Fruit fly (Drosophila melanogaster) whole organism, pupa: ENCODE data around the gene CG31650.

Experiments
- CG10348 ChIP-seq: fragments of 200-800 bp; sonication (Bioruptor generic); IDR thresholded peaks from 2 replicates; pipeline ENCODE4 v1.3.6; 2022; ENCODE audit warnings: missing biosample characterization, missing genetic modification characterization
- CG12605 ChIP-seq: fragments of 200-800 bp; sonication (Bioruptor generic); IDR thresholded peaks from 2 replicates; pipeline ENCODE4 v1.3.6; 2022; ENCODE audit warnings: missing biosample characterization, missing genetic modification characterization
- CG13204 ChIP-seq: fragments of 200-800 bp; sonication (Bioruptor generic); optimal IDR thresholded peaks from 2 replicates; lab custom pipeline; 2018; ENCODE audit warnings: missing biosample characterization, mild to moderate bottlenecking, missing genetic modification characterization, moderate library complexity
- CG14655 ChIP-seq: fragments of 200-800 bp; sonication (Bioruptor generic); optimal IDR thresholded peaks from 3 replicates; lab custom pipeline; 2017; ENCODE audit warnings: mild to moderate bottlenecking, missing biosample characterization, missing genetic modification reagents, missing genetic modification characterization
- CG15710 ChIP-seq: fragments of 200-800 bp; sonication (Bioruptor generic); optimal IDR thresholded peaks from 2 replicates; lab custom pipeline; 2018; ENCODE audit warnings: missing biosample characterization, mild to moderate bottlenecking, missing genetic modification characterization, moderate library complexity
- CG17806 ChIP-seq: fragments of 200-800 bp; sonication (Bioruptor generic); optimal IDR thresholded peaks from 2 replicates; lab custom pipeline; 2018; ENCODE audit warnings: missing biosample characterization, mild to moderate bottlenecking, missing genetic modification characterization, moderate library complexity
- CG32121 ChIP-seq: fragments of 200-800 bp; sonication (Bioruptor generic); IDR thresholded peaks from 2 replicates; pipeline ENCODE4 v1.3.6; 2022; ENCODE audit warnings: missing biosample characterization, missing genetic modification characterization
- CG34367 ChIP-seq: fragments of 200-800 bp; sonication (Bioruptor generic); optimal IDR thresholded peaks from 2 replicates; lab custom pipeline; 2018; ENCODE audit warnings: missing biosample characterization, mild to moderate bottlenecking, missing genetic modification characterization
- CG4496 ChIP-seq: fragments of 200-800 bp; sonication (Bioruptor generic); IDR thresholded peaks from 3 replicates; pipeline ENCODE4 v1.3.6; 2022; ENCODE audit warnings: missing biosample characterization, missing genetic modification characterization
- CG8159 ChIP-seq: fragments of 200-800 bp; sonication (Bioruptor generic); optimal IDR thresholded peaks from 3 replicates; lab custom pipeline; 2018; ENCODE audit warnings: missing biosample characterization, mild to moderate bottlenecking, missing genetic modification characterization, moderate library complexity
- CG8301 ChIP-seq: fragments of 200-800 bp; sonication (Bioruptor generic); optimal IDR thresholded peaks from 2 replicates; lab custom pipeline; 2018; ENCODE audit warnings: missing biosample characterization, mild to moderate bottlenecking, missing genetic modification characterization
- CG9948 ChIP-seq: fragments of 200-800 bp; sonication (Bioruptor generic); optimal IDR thresholded peaks from 2 replicates; lab custom pipeline; 2018; ENCODE audit warnings: missing biosample characterization, mild to moderate bottlenecking, missing genetic modification characterization, moderate library complexity
- D1 ChIP-seq: fragments of 200-800 bp; sonication (Bioruptor generic); optimal IDR thresholded peaks from 2 replicates; lab custom pipeline; 2018; ENCODE audit warnings: missing biosample characterization, mild to moderate bottlenecking, missing genetic modification characterization, moderate library complexity
- EcR ChIP-seq: fragments of 200-800 bp; sonication (Bioruptor generic); optimal IDR thresholded peaks from 3 replicates; lab custom pipeline; 2019; ENCODE audit warnings: missing biosample characterization, missing genetic modification characterization, mild to moderate bottlenecking, moderate library complexity, missing genetic modification reagents
- Ets98B ChIP-seq: fragments of 200-800 bp; sonication (Bioruptor generic); IDR thresholded peaks from 2 replicates; pipeline ENCODE4 v1.3.6; 2022; ENCODE audit warnings: missing biosample characterization, missing genetic modification characterization
- Pif1A ChIP-seq: fragments of 200-800 bp; sonication (Bioruptor generic); optimal IDR thresholded peaks from 3 replicates; lab custom pipeline; 2016; ENCODE audit warnings: missing biosample characterization, missing genetic modification characterization
- Pif1B ChIP-seq: fragments of 200-800 bp; sonication (Bioruptor generic); optimal IDR thresholded peaks from 3 replicates; lab custom pipeline; 2016; ENCODE audit warnings: missing biosample characterization, missing genetic modification characterization
- Snoo ChIP-seq: fragments of 200-800 bp; sonication (Bioruptor generic); optimal IDR thresholded peaks from 3 replicates; lab custom pipeline; 2017; ENCODE audit warnings: missing biosample characterization, mild to moderate bottlenecking, missing genetic modification characterization, inconsistent platforms
- fd96Ca ChIP-seq: fragments of 200-800 bp; sonication (Bioruptor generic); IDR thresholded peaks from 3 replicates; pipeline ENCODE4 v1.3.6; 2022; ENCODE audit warnings: missing biosample characterization, missing genetic modification characterization
- gl ChIP-seq: fragments of 200-800 bp; sonication (Bioruptor generic); optimal IDR thresholded peaks from 2 replicates; lab custom pipeline; 2018; ENCODE audit warnings: missing biosample characterization, mild to moderate bottlenecking, missing genetic modification characterization
- rn ChIP-seq: fragments of 200-800 bp; sonication (Bioruptor generic); IDR thresholded peaks from 2 replicates; pipeline ENCODE4 v1.3.6; 2022; ENCODE audit warnings: missing biosample characterization, missing genetic modification characterization

CG31650 gene

dm6 chr2L:5044361-5044891, at the start of gene CG31650:
Gene CG31650, minus strand, starts transcription at chr2L:5044712.
- TF ChIP-seq CG10348 (GFP tag; lab: Robert Waterston, UW) (no peak), CG4496 (GFP tag; lab: Robert Waterston, UW) (0 out of 3 replicates have a peak, but pooled peaks have one; percentile 33), CG14655 (GFP tag; lab: Kevin White, UChicago) (no peak)

- TF ChIP-seq fd96Ca (GFP tag; lab: Robert Waterston, UW) (no peak), gl (tag; lab: Kevin White, UChicago) (no peak), EcR (GFP tag; lab: Kevin White, UChicago) (no peak), CG15710 (no peak), Snoo (tag; lab: Kevin White, UChicago) (no peak), CG17806 (no peak), rn (GFP tag; lab: Robert Waterston, UW) (no peak), CG10348 (GFP tag; lab: Robert Waterston, UW) (no peak), Ets98B (GFP tag; lab: Robert Waterston, UW) (no peak), CG12605 (GFP tag; lab: Robert Waterston, UW) (no peak), CG34367 (tag; lab: Kevin White, UChicago) (no peak), CG13204 (GFP tag; lab: Kevin White, UChicago) (no peak), D1 (tag; lab: Kevin White, UChicago) (no peak), Pif1B (GFP tag; lab: Kevin White, UChicago) (no peak), CG9948 (tag; lab: Kevin White, UChicago) (no peak), CG8301 (tag; lab: Kevin White, UChicago) (no peak), CG8159 (no peak), CG4496 (GFP tag; lab: Robert Waterston, UW) (no peak), Pif1A (no peak)
Observed at dm6 chr2L:5093772-5094350, 49.3 kb upstream of the CG31650 start, which contains the start of gene CG5828. Gene CG5828, plus strand, starts transcription at chr2L:5093976.

dm6 chr2L:5092992-5093695, 48.6 kb upstream of the CG31650 start, which contains the start of gene Pgant5:
Gene Pgant5, minus strand, starts transcription at chr2L:5093592.
- TF ChIP-seq fd96Ca (GFP tag; lab: Robert Waterston, UW) (peak; percentile 30; the same call in 1 of the 3 replicates), EcR (GFP tag; lab: Kevin White, UChicago) (peak; percentile 39), CG10348 (GFP tag; lab: Robert Waterston, UW) (no peak), CG9948 (tag; lab: Kevin White, UChicago) (no peak), CG15710 (peak; percentile 7), CG17806 (no peak), CG12605 (GFP tag; lab: Robert Waterston, UW) (no peak), CG34367 (tag; lab: Kevin White, UChicago) (no peak), Pif1A (peak; percentile 42), CG8301 (tag; lab: Kevin White, UChicago) (no peak), CG4496 (GFP tag; lab: Robert Waterston, UW) (peak; percentile 53; the same call in 1 of the 3 replicates), D1 (tag; lab: Kevin White, UChicago) (peak; percentile 6), rn (GFP tag; lab: Robert Waterston, UW) (no peak), Snoo (tag; lab: Kevin White, UChicago) (no peak), gl (tag; lab: Kevin White, UChicago) (no peak), CG13204 (GFP tag; lab: Kevin White, UChicago) (peak; percentile 34), Ets98B (GFP tag; lab: Robert Waterston, UW) (peak; percentile 24; the same call in 1 of the 2 replicates), CG32121 (no peak), CG8159 (no peak), Pif1B (GFP tag; lab: Kevin White, UChicago) (no peak), CG14655 (GFP tag; lab: Kevin White, UChicago) (no peak)

- no peak for TF ChIP-seq Ets98B (GFP tag; lab: Robert Waterston, UW)
- TF ChIP-seq CG10348 (GFP tag; lab: Robert Waterston, UW), result no peak
- TF ChIP-seq D1 (tag; lab: Kevin White, UChicago), result no peak
- TF ChIP-seq EcR (GFP tag; lab: Kevin White, UChicago), result peak; percentile 64
Observed at dm6 chr2L:5092597-5092991, 48.1 kb upstream of the CG31650 start.

- TF ChIP-seq CG9948 (tag; lab: Kevin White, UChicago) (peak; percentile 28), D1 (tag; lab: Kevin White, UChicago) (no peak), EcR (GFP tag; lab: Kevin White, UChicago) (no peak), CG15710 (peak; percentile 58), CG34367 (tag; lab: Kevin White, UChicago) (no peak), Pif1A (peak; percentile 3), fd96Ca (GFP tag; lab: Robert Waterston, UW) (no peak), rn (GFP tag; lab: Robert Waterston, UW) (no peak), Ets98B (GFP tag; lab: Robert Waterston, UW) (no peak), CG17806 (no peak), Pif1B (GFP tag; lab: Kevin White, UChicago) (no peak), CG32121 (no peak), CG14655 (GFP tag; lab: Kevin White, UChicago) (peak; percentile 16), CG10348 (GFP tag; lab: Robert Waterston, UW) (no peak), CG4496 (GFP tag; lab: Robert Waterston, UW) (no peak), CG13204 (GFP tag; lab: Kevin White, UChicago) (no peak), CG8159 (peak; percentile 26), CG8301 (tag; lab: Kevin White, UChicago) (no peak), gl (tag; lab: Kevin White, UChicago) (no peak), Snoo (tag; lab: Kevin White, UChicago) (peak; percentile 34), CG12605 (GFP tag; lab: Robert Waterston, UW) (no peak)
Observed at dm6 chr2L:5092145-5092544, 47.6 kb upstream of the CG31650 start.
